Worm (Caenorhabditis elegans) whole organism, L4 larva: ENCODE measurements around the gene snt-6.

ENCODE experiments used
- F26F4.8 ChIP-seq: fragments of 200-800 bp; sonication (Bioruptor generic); conservative IDR thresholded peaks from 2 replicates; pipeline ENCODE4 v1.3.6; 2022; ENCODE audit warnings: missing genetic modification characterization, missing compliant biosample characterization
- ZK546.5 ChIP-seq, 2 experiments: sonication (generic microtip); optimal IDR thresholded peaks; 2 replicates each; lab custom pipeline; 2017; ENCODE audit warnings: missing biosample characterization in 2 of 2, missing genetic modification characterization in 2 of 2
- ama-1 ChIP-seq: fragments of 150-350 bp; optimal IDR thresholded peaks from 2 replicates; lab custom pipeline; 2014; ENCODE audit warnings: inconsistent platforms, mixed read lengths
- ces-1 ChIP-seq: fragments of 150-350 bp; sonication (generic microtip); optimal IDR thresholded peaks from 4 replicates; lab custom pipeline; 2014; ENCODE audit warnings: missing biosample characterization, missing genetic modification reagents, missing genetic modification characterization
- ctbp-1 ChIP-seq: fragments of 200-800 bp; sonication (Bioruptor generic); IDR thresholded peaks from 2 replicates; pipeline ENCODE4 v1.3.6; 2022; ENCODE audit warnings: missing genetic modification reagents, missing genetic modification characterization, missing compliant biosample characterization
- daf-19 ChIP-seq: fragments of 200-800 bp; sonication (Bioruptor generic); conservative IDR thresholded peaks from 2 replicates; pipeline ENCODE4 v1.3.6; 2022; ENCODE audit warnings: missing genetic modification characterization, missing compliant biosample characterization
- dpl-1 ChIP-seq: fragments of 150-350 bp; optimal IDR thresholded peaks from 2 replicates; lab custom pipeline; 2014; ENCODE audit warnings: missing biosample characterization, missing genetic modification reagents, missing genetic modification characterization
- gei-8 ChIP-seq: fragments of 200-800 bp; sonication (Bioruptor generic); optimal IDR thresholded peaks from 2 replicates; lab custom pipeline; 2018; ENCODE audit warnings: mild to moderate bottlenecking, missing genetic modification characterization, missing compliant biosample characterization
- lin-13 ChIP-seq: fragments of 150-350 bp; optimal IDR thresholded peaks from 2 replicates; lab custom pipeline; 2014; ENCODE audit warnings: missing biosample characterization, missing genetic modification reagents, missing genetic modification characterization
- lin-39 ChIP-seq: fragments of 150-350 bp; optimal IDR thresholded peaks from 2 replicates; lab custom pipeline; 2014; ENCODE audit warnings: missing biosample characterization, missing genetic modification reagents, missing genetic modification characterization
- nhr-102 ChIP-seq: sonication (generic microtip); optimal IDR thresholded peaks from 2 replicates; lab custom pipeline; 2016; ENCODE audit warnings: mild to moderate bottlenecking, missing genetic modification characterization, moderate library complexity, missing compliant biosample characterization
- pha-4 ChIP-seq, 2 experiments: fragments of 150-350 bp in 1 of 2; fragments of 200-800 bp in 1 of 2; sonication (Bioruptor generic) in 1 of 2; IDR thresholded peaks in 1 of 2; optimal IDR thresholded peaks in 1 of 2; 2 replicates each; pipeline versions ENCODE4 v1.3.6 to Lab custom; 2014 to 2022; ENCODE audit warnings: missing genetic modification characterization in 2 of 2, missing genetic modification reagents in 2 of 2, missing biosample characterization in 1 of 2, missing compliant biosample characterization in 1 of 2
- snpc-1.2 ChIP-seq: fragments of 200-800 bp; sonication (Bioruptor generic); IDR thresholded peaks from 2 replicates; pipeline ENCODE4 v1.3.6; 2022; ENCODE audit warnings: missing genetic modification reagents, missing genetic modification characterization, missing compliant biosample characterization
- unc-39 ChIP-seq: sonication (generic microtip); optimal IDR thresholded peaks from 2 replicates; lab custom pipeline; 2017; ENCODE audit warnings: missing biosample characterization, missing genetic modification characterization

DNA sequence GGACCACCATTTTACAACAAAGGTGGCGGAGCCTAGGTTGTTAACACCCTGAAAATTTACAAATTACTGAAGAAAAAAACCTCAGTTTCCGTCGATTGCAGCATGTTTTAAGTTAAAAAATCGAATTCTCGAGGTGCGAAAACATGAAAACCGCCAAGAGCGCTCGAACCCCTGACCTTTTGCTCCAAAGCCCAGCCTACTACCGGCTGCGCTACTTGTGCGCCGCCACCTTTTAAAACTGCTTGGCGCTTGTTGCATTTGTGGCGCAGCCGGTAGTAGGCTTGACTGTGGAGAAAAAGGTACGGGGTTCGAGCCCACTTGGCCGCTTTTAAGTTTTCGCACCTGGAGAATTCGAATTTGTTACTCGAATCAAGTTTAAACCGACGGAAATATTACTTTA lies at the start of gene snt-6:
- TF ChIP-seq gei-8 = no peak
- TF ChIP-seq snpc-1.2 = no peak
- no peak for TF ChIP-seq F26F4.8 (GFP tag; lab: Robert Waterston, UW)
- TF ChIP-seq pha-4 (GFP tag; IDR thresholded peaks at IDR 0.05; lab: Robert Waterston, UW) = 0 out of 2 replicates have a peak, but pooled peaks have one; percentile 23
- TF ChIP-seq pha-4 (tag; optimal IDR thresholded peaks at IDR 0.05; lab: Kevin White, UChicago) = no peak
- TF ChIP-seq unc-39 (tag; lab: Kevin White, UChicago) = no peak
- TF ChIP-seq lin-39 (tag; lab: Kevin White, UChicago) = no peak
- TF ChIP-seq lin-13 (GFP tag; lab: Kevin White, UChicago) = no peak
- TF ChIP-seq nhr-102 (tag; lab: Kevin White, UChicago) = no peak
- no peak for TF ChIP-seq ctbp-1
- no peak for TF ChIP-seq daf-19 (GFP tag; lab: Robert Waterston, UW)
- TF ChIP-seq ces-1 (GFP tag; lab: Kevin White, UChicago) = no peak
- TF ChIP-seq ama-1 (lab: Kevin White, UChicago) = no peak
- TF ChIP-seq ZK546.5 (tag; optimal IDR thresholded peaks at IDR 0.05; lab: Kevin White, UChicago) = no peak
- TF ChIP-seq dpl-1 (GFP tag; lab: Kevin White, UChicago) = no peak
